Worm (Caenorhabditis elegans) whole organism, L3 larva: ENCODE data around the gene F07C3.16.

Experiments
- R02D3.7 ChIP-seq: fragments of 150-350 bp; optimal IDR thresholded peaks from 2 replicates; lab custom pipeline; 2014; ENCODE audit warnings: missing biosample characterization, missing genetic modification characterization
- aly-2 ChIP-seq: fragments of 150-350 bp; optimal IDR thresholded peaks from 2 replicates; lab custom pipeline; 2014; ENCODE audit warnings: missing biosample characterization, missing genetic modification characterization
- ama-1 ChIP-seq: fragments of 150-350 bp; optimal IDR thresholded peaks from 2 replicates; lab custom pipeline; 2018
- ceh-16 ChIP-seq: sonication (generic microtip); optimal IDR thresholded peaks from 2 replicates; lab custom pipeline; 2017; ENCODE audit warnings: missing biosample characterization, missing genetic modification characterization
- ceh-28 ChIP-seq: fragments of 150-350 bp; optimal IDR thresholded peaks from 2 replicates; lab custom pipeline; 2014; ENCODE audit warnings: missing biosample characterization, missing genetic modification reagents, missing genetic modification characterization
- ceh-82 ChIP-seq: fragments of 150-350 bp; optimal IDR thresholded peaks from 2 replicates; lab custom pipeline; 2014; ENCODE audit warnings: missing biosample characterization, missing genetic modification characterization
- ceh-9 ChIP-seq: sonication (generic microtip); optimal IDR thresholded peaks from 2 replicates; lab custom pipeline; 2018; ENCODE audit warnings: missing biosample characterization, missing genetic modification characterization
- daf-12 ChIP-seq: fragments of 150-350 bp; optimal IDR thresholded peaks from 2 replicates; lab custom pipeline; 2014; ENCODE audit warnings: missing biosample characterization, missing genetic modification reagents, missing genetic modification characterization
- egl-27 ChIP-seq: sonication (generic microtip); optimal IDR thresholded peaks from 4 replicates; lab custom pipeline; 2017; ENCODE audit warnings: missing biosample characterization, missing genetic modification reagents, missing genetic modification characterization
- elt-1 ChIP-seq: fragments of 150-350 bp; optimal IDR thresholded peaks from 2 replicates; lab custom pipeline; 2014; ENCODE audit warnings: missing biosample characterization, missing genetic modification characterization
- elt-2 ChIP-seq: sonication (generic microtip); optimal IDR thresholded peaks from 2 replicates; lab custom pipeline; 2016; ENCODE audit warnings: missing genetic modification reagents, mild to moderate bottlenecking, missing genetic modification characterization, missing compliant biosample characterization
- elt-3 ChIP-seq, 3 experiments: fragments of 150-350 bp in 1 of 3; sonication (generic microtip) in 2 of 3; optimal IDR thresholded peaks; 2 replicates in 2 of 3; 4 replicates in 1 of 3; lab custom pipeline; 2014 to 2017; ENCODE audit warnings: missing biosample characterization in 3 of 3, missing genetic modification characterization in 3 of 3
- eor-1 ChIP-seq, 2 experiments: fragments of 150-350 bp; optimal IDR thresholded peaks; 2 replicates each; lab custom pipeline; 2014 to 2018; ENCODE audit warnings: missing biosample characterization in 2 of 2, missing genetic modification characterization in 2 of 2
- fkh-10 ChIP-seq: sonication (generic microtip); optimal IDR thresholded peaks from 2 replicates; lab custom pipeline; 2017; ENCODE audit warnings: missing biosample characterization, missing genetic modification reagents, missing genetic modification characterization
- fkh-2 ChIP-seq: fragments of 150-350 bp; optimal IDR thresholded peaks from 2 replicates; lab custom pipeline; 2014; ENCODE audit warnings: missing biosample characterization, missing genetic modification reagents, missing genetic modification characterization
- hmg-11 ChIP-seq: sonication (generic microtip); optimal IDR thresholded peaks from 2 replicates; lab custom pipeline; 2016; ENCODE audit warnings: missing genetic modification characterization, missing compliant biosample characterization
- lin-15B ChIP-seq: fragments of 150-350 bp; optimal IDR thresholded peaks from 2 replicates; lab custom pipeline; 2014; ENCODE audit warnings: missing biosample characterization, missing genetic modification characterization
- lin-39 ChIP-seq: fragments of 150-350 bp; optimal IDR thresholded peaks from 2 replicates; lab custom pipeline; 2018; ENCODE audit warnings: missing biosample characterization, missing genetic modification reagents, missing genetic modification characterization
- lsy-12 ChIP-seq: sonication (generic microtip); optimal IDR thresholded peaks from 2 replicates; lab custom pipeline; 2016; ENCODE audit warnings: mild to moderate bottlenecking, missing genetic modification characterization, missing compliant biosample characterization
- mml-1 ChIP-seq: fragments of 150-350 bp; sonication (generic microtip); optimal IDR thresholded peaks from 3 replicates; lab custom pipeline; 2014; ENCODE audit warnings: missing biosample characterization, missing genetic modification characterization
- nfya-1 ChIP-seq: sonication (generic microtip); optimal IDR thresholded peaks from 2 replicates; lab custom pipeline; 2017; ENCODE audit warnings: missing genetic modification characterization, mild to moderate bottlenecking, missing compliant biosample characterization, antibody characterized with exemption, moderate library complexity; ENCODE audit not compliant: insufficient read depth
- nhr-11 ChIP-seq: fragments of 150-350 bp; optimal IDR thresholded peaks from 2 replicates; lab custom pipeline; 2014; ENCODE audit warnings: missing biosample characterization, missing genetic modification characterization
- nhr-12 ChIP-seq: fragments of 150-350 bp; optimal IDR thresholded peaks from 2 replicates; lab custom pipeline; 2014; ENCODE audit warnings: missing biosample characterization, missing genetic modification characterization
- nhr-23 ChIP-seq: fragments of 150-350 bp; optimal IDR thresholded peaks from 2 replicates; lab custom pipeline; 2014; ENCODE audit warnings: missing biosample characterization, missing genetic modification reagents, missing genetic modification characterization
- nhr-25 ChIP-seq: sonication (generic microtip); optimal IDR thresholded peaks from 2 replicates; lab custom pipeline; 2017; ENCODE audit warnings: missing biosample characterization, missing genetic modification characterization
- nhr-28 ChIP-seq: fragments of 150-350 bp; optimal IDR thresholded peaks from 2 replicates; lab custom pipeline; 2014; ENCODE audit warnings: missing biosample characterization, missing genetic modification characterization
- nhr-43 ChIP-seq: sonication (generic microtip); optimal IDR thresholded peaks from 2 replicates; lab custom pipeline; 2016; ENCODE audit warnings: mild to moderate bottlenecking, missing genetic modification characterization, missing compliant biosample characterization; ENCODE audit not compliant: poor library complexity, severe bottlenecking
- nhr-77 ChIP-seq: fragments of 150-350 bp; optimal IDR thresholded peaks from 2 replicates; lab custom pipeline; 2014; ENCODE audit warnings: missing biosample characterization, missing genetic modification characterization
- pha-4 ChIP-seq: fragments of 150-350 bp; optimal IDR thresholded peaks from 2 replicates; lab custom pipeline; 2014; ENCODE audit warnings: missing biosample characterization, missing genetic modification reagents, missing genetic modification characterization
- pqm-1 ChIP-seq: fragments of 150-350 bp; optimal IDR thresholded peaks from 2 replicates; lab custom pipeline; 2017; ENCODE audit warnings: missing biosample characterization, missing genetic modification characterization, inconsistent platforms
- sea-2 ChIP-seq: fragments of 150-350 bp; sonication (generic microtip); optimal IDR thresholded peaks from 4 replicates; lab custom pipeline; 2014; ENCODE audit warnings: missing biosample characterization, missing genetic modification reagents, missing genetic modification characterization
- snpc-4 ChIP-seq: fragments of 150-350 bp; optimal IDR thresholded peaks from 2 replicates; lab custom pipeline; 2014; ENCODE audit warnings: missing biosample characterization, missing genetic modification characterization
- tbx-2 ChIP-seq: sonication (generic microtip); optimal IDR thresholded peaks from 2 replicates; lab custom pipeline; 2016; ENCODE audit warnings: mild to moderate bottlenecking, missing genetic modification characterization, missing compliant biosample characterization
- unc-39 ChIP-seq: sonication (generic microtip); optimal IDR thresholded peaks from 4 replicates; lab custom pipeline; 2017; ENCODE audit warnings: missing biosample characterization, missing genetic modification characterization
- unc-62 ChIP-seq: fragments of 150-350 bp; sonication (generic microtip); optimal IDR thresholded peaks from 4 replicates; lab custom pipeline; 2014; ENCODE audit warnings: missing biosample characterization, missing genetic modification reagents, missing genetic modification characterization
- zag-1 ChIP-seq: fragments of 150-350 bp; optimal IDR thresholded peaks from 2 replicates; lab custom pipeline; 2014; ENCODE audit warnings: missing biosample characterization, missing genetic modification characterization
- ztf-11 ChIP-seq: fragments of 150-350 bp; optimal IDR thresholded peaks from 2 replicates; lab custom pipeline; 2014; ENCODE audit warnings: missing biosample characterization, missing genetic modification characterization
- ztf-4 ChIP-seq: fragments of 150-350 bp; optimal IDR thresholded peaks from 2 replicates; lab custom pipeline; 2014; ENCODE audit warnings: missing biosample characterization, missing genetic modification characterization

The F07C3.16 gene

DNA sequence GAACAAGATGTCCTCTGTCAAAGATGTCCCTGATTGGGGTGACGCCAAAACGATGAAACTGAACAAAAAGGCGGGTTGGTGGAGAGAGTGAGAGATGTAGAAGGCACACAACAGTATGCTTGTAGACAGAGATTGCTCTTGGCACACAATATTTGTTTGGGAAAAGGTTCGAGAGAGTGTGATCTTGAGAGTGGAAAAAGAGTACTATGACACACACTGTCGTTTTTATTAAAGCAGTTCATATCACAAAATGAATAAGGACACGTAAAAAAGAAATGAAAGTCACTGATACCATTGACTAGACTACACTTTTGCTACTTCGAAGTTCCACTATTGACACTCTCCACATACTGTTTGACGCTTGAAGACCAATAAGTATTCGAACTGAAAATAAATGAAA lies 1.9 kb downstream of the F07C3.16 start:
- TF ChIP-seq hmg-11 (tag; lab: Kevin White, UChicago) (no peak), ceh-9 (tag; lab: Kevin White, UChicago) (no peak), lin-15B (tag; lab: Kevin White, UChicago) (no peak), elt-3 (tag; optimal IDR thresholded peaks at IDR 0.05; lab: Kevin White, UChicago) (no peak), daf-12 (tag; lab: Kevin White, UChicago) (no peak), aly-2 (tag; lab: Kevin White, UChicago) (no peak), eor-1 (tag; optimal IDR thresholded peaks at IDR 0.05; lab: Kevin White, UChicago) (no peak), nhr-25 (tag; lab: Kevin White, UChicago) (no peak), lin-39 (tag; lab: Kevin White, UChicago) (no peak), ama-1 (lab: Kevin White, UChicago) (no peak), egl-27 (tag; lab: Kevin White, UChicago) (no peak), ceh-28 (no peak), sea-2 (GFP tag; lab: Kevin White, UChicago) (no peak), pqm-1 (tag; lab: Kevin White, UChicago) (peak; percentile 85), nhr-43 (tag; lab: Kevin White, UChicago) (no peak), unc-62 (GFP tag; lab: Kevin White, UChicago) (no peak), mml-1 (tag; lab: Kevin White, UChicago) (no peak), nhr-77 (tag; lab: Kevin White, UChicago) (no peak), ztf-11 (tag; lab: Kevin White, UChicago) (no peak), nhr-28 (no peak), snpc-4 (tag; lab: Kevin White, UChicago) (no peak), pha-4 (tag; lab: Kevin White, UChicago) (peak; percentile 79), elt-1 (no peak), elt-2 (tag; lab: Kevin White, UChicago) (peak; percentile 92), ztf-4 (tag; lab: Kevin White, UChicago) (no peak)

DNA sequence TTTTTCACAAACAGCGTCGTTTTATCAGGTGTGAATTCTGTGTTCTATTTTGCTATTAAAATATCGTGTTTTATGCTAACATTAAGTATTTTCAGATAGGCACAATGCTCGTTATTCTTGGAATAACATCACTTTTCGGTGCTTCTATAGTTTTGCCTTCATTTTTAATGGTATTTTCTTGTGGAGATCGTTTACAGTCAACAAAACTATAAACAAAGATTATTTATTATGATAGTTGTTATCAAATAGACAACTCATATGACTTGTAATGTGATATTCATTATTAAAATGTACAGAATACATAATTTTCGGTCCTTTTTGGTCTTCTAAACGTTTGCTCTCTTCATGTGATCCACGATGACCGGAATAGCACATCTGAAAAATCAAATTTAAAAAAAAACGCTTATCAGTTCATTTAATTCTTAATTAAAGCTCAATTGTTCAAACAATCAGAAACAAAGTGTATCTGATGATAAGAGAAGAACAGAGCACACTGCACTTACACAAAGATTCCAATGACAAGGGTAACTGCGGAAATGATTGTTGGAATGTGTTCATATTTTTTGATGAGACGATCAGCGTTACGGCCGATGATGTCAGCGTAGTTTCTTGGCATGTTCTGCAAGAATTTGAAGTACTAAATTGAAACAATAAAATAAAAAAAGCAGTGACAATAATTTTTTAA lies 3.2 kb downstream of the F07C3.16 start, which contains the start of gene F07C3.9:
Gene F07C3.9, minus strand, starts transcription at position 635 of the 685 bp plus-strand sequence.
- TF ChIP-seq pqm-1 (tag; lab: Kevin White, UChicago) (peak; percentile 95), pha-4 (tag; lab: Kevin White, UChicago) (peak; percentile 60), nfya-1 (tag; lab: Kevin White, UChicago) (no peak), nhr-28 (no peak), elt-2 (tag; lab: Kevin White, UChicago) (peak; percentile 87)

DNA sequence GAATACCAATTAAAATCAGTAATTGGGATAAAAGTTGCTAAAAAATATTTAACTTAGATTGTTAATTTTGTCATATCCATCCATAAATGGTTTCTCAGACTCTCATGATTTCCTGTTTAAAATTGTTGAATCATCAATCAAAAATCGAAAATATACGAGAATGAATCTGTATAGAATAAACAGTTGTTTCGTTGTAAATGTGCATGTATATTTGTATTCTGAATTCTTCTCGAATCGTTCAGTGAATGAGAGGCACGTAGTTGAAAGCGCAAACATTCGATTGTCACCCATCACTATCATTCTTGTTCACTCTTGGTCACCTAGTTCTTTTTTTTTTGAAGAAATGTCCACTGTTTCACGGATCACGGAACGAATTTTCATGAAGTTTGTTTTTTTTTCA lies 7.4 kb downstream of the F07C3.16 start, which contains the start of gene ptd-2:
Gene ptd-2, plus strand, starts transcription at position 301 of the 400 bp plus-strand sequence.
- TF ChIP-seq nhr-77 (tag; lab: Kevin White, UChicago) (no peak), ceh-82 (tag; lab: Kevin White, UChicago) (no peak), pqm-1 (tag; lab: Kevin White, UChicago) (no peak), R02D3.7 (no peak), ama-1 (lab: Kevin White, UChicago) (no peak), ceh-16 (tag; lab: Kevin White, UChicago) (no peak), daf-12 (tag; lab: Kevin White, UChicago) (no peak), nhr-11 (tag; lab: Kevin White, UChicago) (no peak), nhr-25 (tag; lab: Kevin White, UChicago) (no peak), tbx-2 (tag; lab: Kevin White, UChicago) (no peak), nhr-23 (tag; lab: Kevin White, UChicago) (no peak), ztf-11 (tag; lab: Kevin White, UChicago) (no peak), fkh-2 (tag; lab: Kevin White, UChicago) (no peak), ceh-9 (tag; lab: Kevin White, UChicago) (no peak), unc-39 (no peak), aly-2 (tag; lab: Kevin White, UChicago) (no peak)

DNA sequence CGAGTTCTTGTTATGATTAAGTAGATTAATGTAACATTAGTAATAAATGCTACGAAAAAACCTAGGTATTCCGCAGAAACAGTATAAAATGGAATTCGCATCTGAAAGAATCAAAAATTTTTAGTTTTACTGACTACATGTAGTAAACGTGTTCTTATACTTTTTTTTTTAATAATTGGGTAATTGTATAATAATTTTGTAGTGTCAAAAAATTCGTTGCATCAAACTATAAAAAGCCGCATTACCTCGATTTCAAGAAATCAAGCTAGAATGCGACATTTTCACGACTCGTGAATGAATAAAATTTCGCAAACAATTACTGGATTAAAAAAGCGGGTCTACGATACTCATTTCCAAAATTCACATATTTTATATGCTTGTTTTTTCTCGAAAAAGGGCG lies 8.2 kb downstream of the F07C3.16 start, which contains the start of gene str-94:
Gene str-94, minus strand, starts transcription at position 101 of the 400 bp plus-strand sequence.
- no peak for TF ChIP-seq ama-1 (lab: Kevin White, UChicago)
- TF ChIP-seq pqm-1 (tag; lab: Kevin White, UChicago), result no peak
- no peak for TF ChIP-seq ceh-16 (tag; lab: Kevin White, UChicago)
- TF ChIP-seq fkh-10 (GFP tag; lab: Kevin White, UChicago), result no peak
- no peak for TF ChIP-seq elt-2 (tag; lab: Kevin White, UChicago)
- TF ChIP-seq lin-39 (tag; lab: Kevin White, UChicago), result no peak
- no peak for TF ChIP-seq fkh-2 (tag; lab: Kevin White, UChicago)
- TF ChIP-seq nhr-11 (tag; lab: Kevin White, UChicago), result no peak
- TF ChIP-seq elt-1, result no peak
- no peak for TF ChIP-seq eor-1 (tag; optimal IDR thresholded peaks at IDR 0.05; lab: Kevin White, UChicago)
- TF ChIP-seq unc-62 (GFP tag; lab: Kevin White, UChicago), result no peak
- TF ChIP-seq nhr-43 (tag; lab: Kevin White, UChicago), result no peak
- no peak for TF ChIP-seq zag-1 (tag; lab: Kevin White, UChicago)
- TF ChIP-seq ceh-28, result no peak
- TF ChIP-seq snpc-4 (tag; lab: Kevin White, UChicago), result no peak
- TF ChIP-seq pha-4 (tag; lab: Kevin White, UChicago), result no peak
- TF ChIP-seq nhr-12, result no peak
- TF ChIP-seq egl-27 (tag; lab: Kevin White, UChicago), result no peak
- no peak for TF ChIP-seq lsy-12 (tag; lab: Kevin White, UChicago)
- TF ChIP-seq, all 47 proteins: peak for 0
